Fruit fly (Drosophila melanogaster) whole organism: ENCODE measurements around the gene CG4009.

Experiments
- CG8478 ChIP-seq: fragments of >200 bp; optimal IDR thresholded peaks from 2 replicates; lab custom pipeline; 2018; ENCODE audit warnings: inconsistent platforms
- psq ChIP-seq: fragments of >200 bp; optimal IDR thresholded peaks from 2 replicates; lab custom pipeline; 2017

DNA sequence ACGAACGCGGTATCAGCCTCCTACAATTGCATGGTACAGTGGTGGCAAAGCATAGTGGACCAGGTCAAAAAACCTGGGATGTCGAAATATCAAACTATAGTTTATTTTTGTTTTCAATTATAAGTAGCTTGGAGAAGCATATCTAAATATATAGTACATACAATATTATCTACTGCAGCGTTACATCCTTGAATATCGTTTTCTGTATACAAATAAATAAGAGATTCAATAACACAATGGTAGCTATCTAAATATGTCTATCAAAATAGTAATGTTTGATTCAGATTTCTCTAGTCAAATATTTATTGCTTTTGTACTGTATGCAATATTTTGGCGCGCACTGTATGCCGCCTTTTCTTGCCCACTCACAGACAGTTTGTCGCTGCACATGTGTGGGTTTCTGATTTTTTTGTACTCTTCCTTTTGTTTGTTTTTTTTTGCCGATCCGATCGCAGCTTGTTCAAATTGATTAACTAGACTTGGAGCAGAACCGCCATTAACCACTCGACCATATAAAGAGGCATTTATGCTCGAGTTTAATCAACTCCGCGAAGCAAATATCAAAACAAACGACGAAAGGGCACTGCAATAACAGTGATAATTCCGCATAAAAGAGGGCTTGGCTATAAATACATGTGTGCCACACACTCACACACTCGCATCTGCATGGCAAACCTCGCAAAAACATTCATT, 45.0 kb upstream of the CG4009 start:
- TF ChIP-seq psq (lab: Kevin White, UChicago): no peak
- TF ChIP-seq CG8478 (lab: Kevin White, UChicago): no peak
